Fruit fly (Drosophila melanogaster) whole organism, embryonic: Measurements from ENCODE around the gene Ing3.

Experiments used
- Adf1 ChIP-seq: fragments of 200-800 bp; sonication (Bioruptor generic); IDR thresholded peaks from 2 replicates; pipeline ENCODE4 v1.3.6; 2022; ENCODE audit warnings: missing biosample characterization, missing genetic modification characterization
- Atf3 ChIP-seq: fragments of 200-800 bp; sonication (Bioruptor generic); optimal IDR thresholded peaks from 3 replicates; lab custom pipeline; 2016; ENCODE audit warnings: missing biosample characterization, missing genetic modification characterization
- Bdp1 ChIP-seq: fragments of 200-800 bp; sonication (Bioruptor generic); optimal IDR thresholded peaks from 3 replicates; lab custom pipeline; 2016; ENCODE audit warnings: missing biosample characterization, missing genetic modification characterization
- Bgb ChIP-seq: fragments of 200-800 bp; sonication (Bioruptor generic); IDR thresholded peaks from 2 replicates; pipeline ENCODE4 v1.3.6; 2022; ENCODE audit warnings: missing biosample characterization, missing genetic modification characterization; ENCODE audit not compliant: partially characterized antibody
- BtbVII ChIP-seq: fragments of 200-800 bp; sonication (Bioruptor generic); optimal IDR thresholded peaks from 3 replicates; lab custom pipeline; 2017; ENCODE audit warnings: missing biosample characterization, mild to moderate bottlenecking, missing genetic modification characterization
- CG10366 ChIP-seq: fragments of 200-800 bp; sonication (Bioruptor generic); IDR thresholded peaks from 2 replicates; pipeline ENCODE4 v1.3.6; 2022; ENCODE audit warnings: missing biosample characterization, missing genetic modification characterization
- CG10979 ChIP-seq: fragments of 200-800 bp; sonication (Bioruptor generic); optimal IDR thresholded peaks from 2 replicates; lab custom pipeline; 2018; ENCODE audit warnings: missing biosample characterization, mild to moderate bottlenecking, missing genetic modification characterization, moderate library complexity
- CG12219 ChIP-seq: fragments of 200-800 bp; sonication (Bioruptor generic); optimal IDR thresholded peaks from 3 replicates; lab custom pipeline; 2018; ENCODE audit warnings: missing biosample characterization, mild to moderate bottlenecking, missing genetic modification characterization
- CG12659 ChIP-seq: fragments of 200-800 bp; sonication (Bioruptor generic); optimal IDR thresholded peaks from 3 replicates; lab custom pipeline; 2017; ENCODE audit warnings: mild to moderate bottlenecking, missing biosample characterization, missing genetic modification reagents, missing genetic modification characterization
- CG13296 ChIP-seq: fragments of 200-800 bp; sonication (Bioruptor generic); optimal IDR thresholded peaks from 3 replicates; lab custom pipeline; 2018; ENCODE audit warnings: missing biosample characterization, mild to moderate bottlenecking, missing genetic modification characterization
- CG1529 ChIP-seq: fragments of 200-800 bp; sonication (Bioruptor generic); optimal IDR thresholded peaks from 3 replicates; lab custom pipeline; 2018; ENCODE audit warnings: missing biosample characterization, missing genetic modification characterization
- CG15479 ChIP-seq: fragments of 200-800 bp; sonication (Bioruptor generic); optimal IDR thresholded peaks from 3 replicates; lab custom pipeline; 2019; ENCODE audit warnings: missing biosample characterization, mild to moderate bottlenecking, missing genetic modification characterization, moderate library complexity
- CG18764 ChIP-seq: fragments of 200-800 bp; sonication (Bioruptor generic); optimal IDR thresholded peaks from 3 replicates; lab custom pipeline; 2016; ENCODE audit warnings: missing biosample characterization, missing genetic modification characterization
- CG2678 ChIP-seq: fragments of 200-800 bp; sonication (Bioruptor generic); optimal IDR thresholded peaks from 3 replicates; lab custom pipeline; 2019; ENCODE audit warnings: missing biosample characterization, mild to moderate bottlenecking, missing genetic modification characterization, moderate library complexity
- CG30403 ChIP-seq: fragments of 200-800 bp; sonication (Bioruptor generic); optimal IDR thresholded peaks from 3 replicates; lab custom pipeline; 2016; ENCODE audit warnings: missing biosample characterization, missing genetic modification characterization
- CG31365 ChIP-seq: fragments of 200-800 bp; sonication (Bioruptor generic); optimal IDR thresholded peaks from 2 replicates; lab custom pipeline; 2018; ENCODE audit warnings: missing biosample characterization, mild to moderate bottlenecking, missing genetic modification characterization
- CG32772 ChIP-seq: fragments of 200-800 bp; sonication (Bioruptor generic); IDR thresholded peaks from 2 replicates; pipeline ENCODE4 v1.3.6; 2022; ENCODE audit warnings: missing biosample characterization, missing genetic modification characterization
- CG3281 ChIP-seq: fragments of 200-800 bp; sonication (Bioruptor generic); optimal IDR thresholded peaks from 3 replicates; lab custom pipeline; 2017; ENCODE audit warnings: missing biosample characterization, mild to moderate bottlenecking, missing genetic modification characterization
- CG8924 ChIP-seq: fragments of 200-800 bp; optimal IDR thresholded peaks from 3 replicates; lab custom pipeline; 2019; ENCODE audit warnings: missing biosample characterization, mild to moderate bottlenecking, missing genetic modification characterization, moderate library complexity
- CG9215 ChIP-seq: fragments of 200-800 bp; sonication (Bioruptor generic); IDR thresholded peaks from 2 replicates; pipeline ENCODE4 v1.3.6; 2022; ENCODE audit warnings: missing biosample characterization, missing genetic modification characterization
- CG9817 ChIP-seq: fragments of 200-800 bp; sonication (Bioruptor generic); optimal IDR thresholded peaks from 2 replicates; lab custom pipeline; 2018; ENCODE audit warnings: missing biosample characterization, mild to moderate bottlenecking, missing genetic modification characterization, moderate library complexity
- CHES-1-like ChIP-seq: fragments of 200-800 bp; sonication (Bioruptor generic); optimal IDR thresholded peaks from 2 replicates; lab custom pipeline; 2016; ENCODE audit warnings: missing biosample characterization, missing genetic modification characterization
- CTCF ChIP-seq: fragments of 200-800 bp; sonication (Bioruptor generic); optimal IDR thresholded peaks from 2 replicates; lab custom pipeline; 2017; ENCODE audit warnings: missing biosample characterization, mild to moderate bottlenecking, missing genetic modification characterization, moderate library complexity
- Deaf1 ChIP-seq: fragments of 200-800 bp; optimal IDR thresholded peaks from 3 replicates; lab custom pipeline; 2019; ENCODE audit warnings: missing biosample characterization, mild to moderate bottlenecking, missing genetic modification characterization, moderate library complexity
- Dek ChIP-seq: fragments of 200-800 bp; sonication (Bioruptor generic); optimal IDR thresholded peaks from 3 replicates; lab custom pipeline; 2019; ENCODE audit warnings: missing biosample characterization, mild to moderate bottlenecking, missing genetic modification characterization, moderate library complexity
- Fer1 ChIP-seq: fragments of 200-800 bp; sonication (Bioruptor generic); optimal IDR thresholded peaks from 2 replicates; lab custom pipeline; 2017; ENCODE audit warnings: missing biosample characterization, mild to moderate bottlenecking, missing genetic modification characterization
- Hand ChIP-seq: fragments of 200-800 bp; sonication (Bioruptor generic); optimal IDR thresholded peaks from 2 replicates; lab custom pipeline; 2017; ENCODE audit warnings: mild to moderate bottlenecking, missing biosample characterization, missing genetic modification reagents, missing genetic modification characterization
- MTF-1 ChIP-seq: fragments of 200-800 bp; sonication (Bioruptor generic); optimal IDR thresholded peaks from 2 replicates; lab custom pipeline; 2018; ENCODE audit warnings: missing biosample characterization, mild to moderate bottlenecking, missing genetic modification characterization, borderline replicate concordance
- Med ChIP-seq: fragments of 200-800 bp; sonication (Bioruptor generic); peaks from one replicate; lab custom pipeline; 2016; ENCODE audit warnings: missing biosample characterization, missing genetic modification characterization, mild to moderate bottlenecking, inconsistent platforms, moderate library complexity
- Myb ChIP-seq: fragments of 200-800 bp; sonication (Bioruptor generic); optimal IDR thresholded peaks from 2 replicates; lab custom pipeline; 2016; ENCODE audit warnings: missing biosample characterization, missing genetic modification characterization
- Nf-YA ChIP-seq: fragments of 200-800 bp; sonication (Bioruptor generic); IDR thresholded peaks from 2 replicates; pipeline ENCODE4 v1.3.6; 2022; ENCODE audit warnings: missing biosample characterization, missing genetic modification characterization
- Oli ChIP-seq: fragments of 200-800 bp; sonication (Bioruptor generic); optimal IDR thresholded peaks from 2 replicates; lab custom pipeline; 2018; ENCODE audit warnings: missing biosample characterization, mild to moderate bottlenecking, missing genetic modification characterization, moderate library complexity
- Spps ChIP-seq: fragments of 200-800 bp; sonication (Bioruptor generic); optimal IDR thresholded peaks from 2 replicates; lab custom pipeline; 2018; ENCODE audit warnings: missing biosample characterization, mild to moderate bottlenecking, missing genetic modification characterization
- cas ChIP-seq: fragments of 200-800 bp; sonication (Bioruptor generic); IDR thresholded peaks from 2 replicates; pipeline ENCODE4 v1.3.6; 2022; ENCODE audit warnings: missing biosample characterization, missing genetic modification characterization
- caup ChIP-seq: fragments of 200-800 bp; sonication (Bioruptor generic); optimal IDR thresholded peaks from 3 replicates; lab custom pipeline; 2017; ENCODE audit warnings: missing biosample characterization, mild to moderate bottlenecking, missing genetic modification characterization, moderate library complexity; ENCODE audit not compliant: severe bottlenecking
- cg ChIP-seq: fragments of 200-800 bp; sonication (Bioruptor generic); optimal IDR thresholded peaks from 3 replicates; lab custom pipeline; 2019; ENCODE audit warnings: missing biosample characterization, mild to moderate bottlenecking, missing genetic modification characterization, moderate library complexity
- da ChIP-seq: fragments of 200-800 bp; sonication (Bioruptor generic); optimal IDR thresholded peaks from 2 replicates; lab custom pipeline; 2016; ENCODE audit warnings: missing biosample characterization, missing genetic modification characterization
- ems ChIP-seq: fragments of 200-800 bp; sonication (Bioruptor generic); optimal IDR thresholded peaks from 3 replicates; lab custom pipeline; 2016; ENCODE audit warnings: missing biosample characterization, missing genetic modification characterization
- eyg ChIP-seq: fragments of 200-800 bp; sonication (Bioruptor generic); optimal IDR thresholded peaks from 3 replicates; lab custom pipeline; 2016; ENCODE audit warnings: missing biosample characterization, missing genetic modification characterization
- gfzf ChIP-seq: fragments of 200-800 bp; sonication (Bioruptor generic); optimal IDR thresholded peaks from 2 replicates; lab custom pipeline; 2016; ENCODE audit warnings: missing biosample characterization, mild to moderate bottlenecking, missing genetic modification characterization, moderate library complexity
- gsb-n ChIP-seq: fragments of 200-800 bp; sonication (Bioruptor generic); optimal IDR thresholded peaks from 3 replicates; lab custom pipeline; 2018; ENCODE audit warnings: missing biosample characterization, mild to moderate bottlenecking, missing genetic modification characterization
- ind ChIP-seq: fragments of 200-800 bp; sonication (Bioruptor generic); optimal IDR thresholded peaks from 3 replicates; lab custom pipeline; 2016; ENCODE audit warnings: missing biosample characterization, missing genetic modification characterization
- kay ChIP-seq: fragments of 200-800 bp; sonication (Bioruptor generic); optimal IDR thresholded peaks from 2 replicates; lab custom pipeline; 2016; ENCODE audit warnings: missing biosample characterization, missing genetic modification characterization
- klu ChIP-seq: fragments of 200-800 bp; sonication (Bioruptor generic); IDR thresholded peaks from 2 replicates; pipeline ENCODE4 v1.3.6; 2022; ENCODE audit warnings: missing biosample characterization, missing genetic modification characterization
- luna ChIP-seq: fragments of 200-800 bp; sonication (Bioruptor generic); optimal IDR thresholded peaks from 2 replicates; lab custom pipeline; 2016; ENCODE audit warnings: missing biosample characterization, missing genetic modification characterization
- mld ChIP-seq: fragments of 200-800 bp; sonication (Bioruptor generic); IDR thresholded peaks from 3 replicates; pipeline ENCODE4 v1.3.6; 2022; ENCODE audit warnings: missing biosample characterization, missing genetic modification characterization; ENCODE audit not compliant: partially characterized antibody
- p53 ChIP-seq: fragments of 200-800 bp; sonication (Bioruptor generic); optimal IDR thresholded peaks from 2 replicates; lab custom pipeline; 2016; ENCODE audit warnings: missing biosample characterization, missing genetic modification characterization
- pzg ChIP-seq: fragments of 200-800 bp; sonication (Bioruptor generic); optimal IDR thresholded peaks from 3 replicates; lab custom pipeline; 2018; ENCODE audit warnings: missing biosample characterization, mild to moderate bottlenecking, missing genetic modification characterization, moderate library complexity
- sc ChIP-seq, 3 experiments: fragments of >200 bp in 2 of 3; fragments of 200-800 bp in 1 of 3; sonication (Bioruptor generic) in 1 of 3; optimal IDR thresholded peaks; 2 replicates in 2 of 3; 3 replicates in 1 of 3; lab custom pipeline; 2017; ENCODE audit warnings: mild to moderate bottlenecking in 1 of 3, missing biosample characterization in 1 of 3, missing genetic modification characterization in 1 of 3, missing genetic modification reagents in 1 of 3
- sd ChIP-seq: fragments of 200-800 bp; sonication (Bioruptor generic); optimal IDR thresholded peaks from 3 replicates; lab custom pipeline; 2018; ENCODE audit warnings: missing biosample characterization, mild to moderate bottlenecking, missing genetic modification characterization, moderate library complexity
- toy ChIP-seq: fragments of 200-800 bp; sonication (Bioruptor generic); IDR thresholded peaks from 2 replicates; pipeline ENCODE4 v1.3.6; 2022; ENCODE audit warnings: missing biosample characterization, missing genetic modification characterization

Ing3 gene

DNA sequence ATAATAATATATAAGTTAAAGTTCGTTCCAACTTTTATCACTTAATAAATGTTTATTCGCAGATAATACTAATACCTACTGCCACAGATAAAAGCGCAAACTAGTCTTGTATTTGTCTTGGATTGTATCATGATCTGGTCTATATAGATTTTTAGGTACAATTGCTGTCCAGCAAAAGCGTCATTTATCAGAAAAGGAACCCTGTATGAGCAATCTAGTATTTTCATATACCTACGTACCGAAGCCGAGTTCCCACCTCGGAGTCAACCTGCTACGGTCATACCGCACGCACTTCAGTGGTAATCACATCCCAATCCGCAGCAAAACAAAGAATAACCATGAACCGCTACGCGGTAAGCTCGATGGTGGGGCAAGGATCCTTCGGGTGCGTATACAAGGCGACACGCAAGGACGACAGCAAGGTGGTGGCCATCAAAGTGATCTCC is 4.6 kb upstream of the Ing3 start, which contains the start of gene fu (continued):
- TF ChIP-seq CG9215 (GFP tag; lab: Robert Waterston, UW) (no peak), Oli (tag; lab: Kevin White, UChicago) (peak; percentile 4), cas (no peak), CG1529 (GFP tag; lab: Kevin White, UChicago) (no peak), Spps (tag; lab: Kevin White, UChicago) (no peak), CG18764 (GFP tag; lab: Kevin White, UChicago) (no peak), Deaf1 (peak; percentile 10), Fer1 (GFP tag; lab: Kevin White, UChicago) (peak; percentile 21), p53 (GFP tag; lab: Kevin White, UChicago) (no peak), Bdp1 (GFP tag; lab: Kevin White, UChicago) (no peak), CHES-1-like (GFP tag; lab: Kevin White, UChicago) (no peak), CG30403 (GFP tag; lab: Kevin White, UChicago) (peak; percentile 6), caup (GFP tag; lab: Kevin White, UChicago) (peak; percentile 37), ind (GFP tag; lab: Kevin White, UChicago) (peak; percentile 13), CG10366 (peak; percentile 92), CG32772 (GFP tag; lab: Robert Waterston, UW) (no peak), CG10979 (tag; lab: Kevin White, UChicago) (peak; percentile 1), cg (no peak), sc (optimal IDR thresholded peaks at IDR 0.05; lab: Kevin White, UChicago) (no peak), sc (GFP tag; optimal IDR thresholded peaks at IDR 0.05; lab: Kevin White, UChicago) (no peak), CG8924 (tag; lab: Kevin White, UChicago) (peak; percentile 53), Myb (GFP tag; lab: Kevin White, UChicago) (no peak), klu (no peak), gsb-n (tag; lab: Kevin White, UChicago) (no peak), CG31365 (tag; lab: Kevin White, UChicago) (no peak), BtbVII (GFP tag; lab: Kevin White, UChicago) (no peak), CG12219 (peak; percentile 8), CG3281 (peak; percentile 34), Med (GFP tag; lab: Kevin White, UChicago) (peak; percentile 69), CG13296 (GFP tag; lab: Kevin White, UChicago) (peak; percentile 10), luna (no peak), Bgb (GFP tag; lab: Robert Waterston, UW) (no peak), CG9817 (tag; lab: Kevin White, UChicago) (no peak), sd (tag; lab: Kevin White, UChicago) (no peak), kay (GFP tag; lab: Kevin White, UChicago) (no peak), CTCF (no peak), da (GFP tag; lab: Kevin White, UChicago) (no peak), CG12659 (GFP tag; lab: Kevin White, UChicago) (peak; percentile 44), Dek (tag; lab: Kevin White, UChicago) (peak; percentile 14), Adf1 (GFP tag; lab: Robert Waterston, UW) (no peak), pzg (peak; percentile 36), CG2678 (tag; lab: Kevin White, UChicago) (peak; percentile 61), mld (GFP tag; lab: Robert Waterston, UW) (no peak), CG15479 (GFP tag; lab: Kevin White, UChicago) (no peak), Hand (GFP tag; lab: Kevin White, UChicago) (no peak), toy (no peak), ems (GFP tag; lab: Kevin White, UChicago) (no peak), Atf3 (no peak), MTF-1 (no peak), eyg (GFP tag; lab: Kevin White, UChicago) (no peak), gfzf (GFP tag; lab: Kevin White, UChicago) (peak; percentile 60), Nf-YA (GFP tag; lab: Robert Waterston, UW) (no peak)
